Worm (Caenorhabditis elegans) whole organism, young adult: ENCODE data around the gene mcm-7.

Source experiments
- B0019.2 ChIP-seq: fragments of 200-800 bp; sonication (Bioruptor generic); conservative IDR thresholded peaks from 2 replicates; pipeline ENCODE4 v1.3.6; 2022; ENCODE audit warnings: missing genetic modification reagents, missing genetic modification characterization, missing compliant biosample characterization
- him-1 ChIP-seq: sonication (generic microtip); optimal IDR thresholded peaks from 2 replicates; lab custom pipeline; 2016; ENCODE audit warnings: missing genotype, missing genetic modification reagents, missing genetic modification characterization, missing compliant biosample characterization
- lin-40 ChIP-seq: sonication (generic microtip); optimal IDR thresholded peaks from 2 replicates; lab custom pipeline; 2016; ENCODE audit warnings: missing genetic modification characterization, mild to moderate bottlenecking, missing compliant biosample characterization, missing genotype, missing genetic modification reagents
- pha-4 ChIP-seq: fragments of 150-350 bp; sonication (generic microtip); optimal IDR thresholded peaks from 2 replicates; lab custom pipeline; 2014; ENCODE audit warnings: missing biosample characterization, missing genetic modification reagents, missing genetic modification characterization

DNA sequence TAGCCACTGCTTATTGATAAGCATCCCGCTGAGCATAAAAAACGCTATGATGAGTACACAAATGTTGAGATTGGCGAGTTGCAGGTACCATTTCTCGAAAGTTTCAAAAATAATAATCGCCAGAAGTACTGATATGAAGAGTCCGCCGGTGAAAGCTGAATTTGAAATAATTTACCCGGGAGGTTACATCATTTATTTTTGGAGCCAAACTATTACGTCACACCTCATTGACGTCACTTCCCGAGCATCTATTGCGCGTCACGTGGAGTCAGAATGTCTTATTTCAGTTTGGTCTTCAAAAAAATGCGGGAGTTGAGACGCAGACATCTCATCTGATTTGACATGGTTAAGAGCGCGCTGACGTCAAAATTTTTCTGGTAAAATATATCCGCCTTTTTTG, 16.1 kb upstream of the mcm-7 start:
- TF ChIP-seq him-1 (tag; lab: Kevin White, UChicago): no peak
- no peak for TF ChIP-seq B0019.2
- TF ChIP-seq pha-4 (tag; lab: Kevin White, UChicago): no peak
- no peak for TF ChIP-seq lin-40 (tag; lab: Kevin White, UChicago)
